Worm (Caenorhabditis elegans) whole organism, L4 larva: ENCODE measurements around the gene fbxa-74.

Experiments used
- D1046.2 ChIP-seq: fragments of 200-800 bp; sonication (Bioruptor generic); IDR thresholded peaks from 2 replicates; pipeline ENCODE4 v1.3.6; 2022; ENCODE audit warnings: missing genetic modification characterization, missing compliant biosample characterization
- F26F4.8 ChIP-seq: fragments of 200-800 bp; sonication (Bioruptor generic); conservative IDR thresholded peaks from 2 replicates; pipeline ENCODE4 v1.3.6; 2022; ENCODE audit warnings: missing genetic modification characterization, missing compliant biosample characterization
- F37D6.2 ChIP-seq: sonication (generic microtip); optimal IDR thresholded peaks from 2 replicates; lab custom pipeline; 2016; ENCODE audit warnings: mild to moderate bottlenecking, missing genetic modification characterization, missing compliant biosample characterization
- Y105C5A.15 ChIP-seq: fragments of 200-800 bp; sonication (Bioruptor generic); IDR thresholded peaks from 2 replicates; pipeline ENCODE4 v1.3.6; 2022; ENCODE audit warnings: missing genetic modification characterization, missing compliant biosample characterization
- aha-1 ChIP-seq: fragments of 150-350 bp; peaks from one replicate; lab custom pipeline; 2014; ENCODE audit warnings: missing biosample characterization, missing genetic modification characterization
- aly-2 ChIP-seq: sonication (generic microtip); optimal IDR thresholded peaks from 2 replicates; lab custom pipeline; 2018; ENCODE audit warnings: missing biosample characterization, missing genetic modification characterization
- ceh-20 ChIP-seq: fragments of 200-800 bp; sonication (Bioruptor generic); IDR thresholded peaks from 2 replicates; pipeline ENCODE4 v1.3.6; 2022; ENCODE audit warnings: missing genetic modification reagents, missing genetic modification characterization, missing compliant biosample characterization
- ceh-32 ChIP-seq: sonication (generic microtip); optimal IDR thresholded peaks from 2 replicates; lab custom pipeline; 2016; ENCODE audit warnings: mild to moderate bottlenecking, missing genetic modification characterization, missing compliant biosample characterization; ENCODE audit not compliant: poor library complexity
- ceh-62 ChIP-seq: sonication (generic microtip); optimal IDR thresholded peaks from 2 replicates; lab custom pipeline; 2017; ENCODE audit warnings: missing biosample characterization, missing genetic modification characterization
- ctbp-1 ChIP-seq: fragments of 200-800 bp; sonication (Bioruptor generic); IDR thresholded peaks from 2 replicates; pipeline ENCODE4 v1.3.6; 2022; ENCODE audit warnings: missing genetic modification reagents, missing genetic modification characterization, missing compliant biosample characterization
- daf-16 ChIP-seq, 3 experiments: sonication (generic microtip); optimal IDR thresholded peaks; 2 replicates each; lab custom pipeline; 2016 to 2017; ENCODE audit warnings: missing genetic modification characterization in 3 of 3, missing genetic modification reagents in 3 of 3, mild to moderate bottlenecking in 2 of 3, missing compliant biosample characterization in 2 of 3, missing biosample characterization in 1 of 3, moderate library complexity in 1 of 3
- dmd-6 ChIP-seq: fragments of 200-800 bp; sonication (Bioruptor generic); IDR thresholded peaks from 2 replicates; pipeline ENCODE4 v1.3.6; 2022; ENCODE audit warnings: missing genetic modification reagents, missing genetic modification characterization, missing compliant biosample characterization
- dmd-8 ChIP-seq: fragments of 200-800 bp; sonication (Bioruptor generic); IDR thresholded peaks from 2 replicates; pipeline ENCODE4 v1.3.6; 2022; ENCODE audit warnings: missing genetic modification characterization, missing compliant biosample characterization
- egl-43 ChIP-seq: fragments of 200-800 bp; sonication (Bioruptor generic); IDR thresholded peaks from 2 replicates; pipeline ENCODE4 v1.3.6; 2022; ENCODE audit warnings: missing genetic modification reagents, missing genetic modification characterization, missing compliant biosample characterization
- hif-1 ChIP-seq, 2 experiments: sonication (generic microtip); optimal IDR thresholded peaks; 2 replicates each; lab custom pipeline; 2016 to 2017; ENCODE audit warnings: missing compliant biosample characterization in 2 of 2, missing genetic modification characterization in 2 of 2, missing genetic modification reagents in 2 of 2, missing genotype in 2 of 2, mild to moderate bottlenecking in 1 of 2
- hlh-30 ChIP-seq: sonication (generic microtip); optimal IDR thresholded peaks from 2 replicates; lab custom pipeline; 2017; ENCODE audit warnings: antibody characterized with exemption, mild to moderate bottlenecking, missing genetic modification characterization, missing compliant biosample characterization; ENCODE audit not compliant: insufficient read depth
- hmg-1.1 ChIP-seq: fragments of 200-800 bp; sonication (Bioruptor generic); IDR thresholded peaks from 2 replicates; pipeline ENCODE4 v1.3.6; 2022; ENCODE audit warnings: missing genetic modification reagents, missing genetic modification characterization, missing compliant biosample characterization
- madf-5 ChIP-seq, 2 experiments: fragments of 200-800 bp; sonication (Bioruptor generic); IDR thresholded peaks; 2 replicates each; pipeline ENCODE4 v1.3.6; 2022; ENCODE audit warnings: missing compliant biosample characterization in 2 of 2, missing genetic modification characterization in 2 of 2
- mdl-1 ChIP-seq, 2 experiments: fragments of 150-350 bp in 1 of 2; sonication (generic microtip) in 1 of 2; optimal IDR thresholded peaks; 2 replicates each; lab custom pipeline; 2014 to 2017; ENCODE audit warnings: missing biosample characterization in 2 of 2, missing genetic modification characterization in 2 of 2
- nhr-42 ChIP-seq: fragments of 200-800 bp; sonication (Bioruptor generic); IDR thresholded peaks from 2 replicates; pipeline ENCODE4 v1.3.6; 2022; ENCODE audit warnings: missing genetic modification characterization, missing compliant biosample characterization
- set-16 ChIP-seq: fragments of 200-800 bp; sonication (Bioruptor generic); IDR thresholded peaks from 2 replicates; pipeline ENCODE4 v1.3.6; 2022; ENCODE audit warnings: missing genetic modification reagents, missing genetic modification characterization, missing compliant biosample characterization
- skn-1 ChIP-seq: fragments of 150-350 bp; optimal IDR thresholded peaks from 2 replicates; lab custom pipeline; 2014; ENCODE audit warnings: missing biosample characterization, missing genetic modification characterization
- snpc-4 ChIP-seq: fragments of 150-350 bp; optimal IDR thresholded peaks from 2 replicates; lab custom pipeline; 2014; ENCODE audit warnings: missing biosample characterization, missing genetic modification characterization
- tag-97 ChIP-seq: fragments of 200-800 bp; sonication (Bioruptor generic); IDR thresholded peaks from 2 replicates; pipeline ENCODE4 v1.3.6; 2022; ENCODE audit warnings: missing genetic modification characterization, missing compliant biosample characterization

Gene fbxa-74

DNA sequence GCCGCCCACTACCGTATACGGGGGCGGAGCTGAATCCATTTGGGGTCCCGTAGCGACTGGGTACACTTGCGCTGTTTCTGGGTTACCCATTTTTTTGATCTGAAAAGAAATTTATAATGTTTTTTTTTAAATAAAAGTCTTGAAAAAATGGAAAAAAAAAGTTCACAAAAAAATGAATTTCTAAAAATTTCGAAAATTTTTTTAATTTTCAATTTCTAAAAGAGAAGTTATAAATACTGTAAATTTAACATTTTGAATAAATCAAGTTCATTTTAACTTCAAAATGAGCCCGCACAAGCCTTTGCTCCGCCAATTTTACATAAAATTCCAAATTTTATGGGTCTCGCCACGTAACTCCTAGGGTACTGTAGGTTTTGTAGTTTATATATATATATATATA is 39.0 kb downstream of the fbxa-74 start, which contains the start of gene Y22D7AL.15:
TSS of gene Y22D7AL.15 (minus strand) at position 101 of the 400 bp plus-strand sequence.
- TF ChIP-seq aha-1 (tag; lab: Kevin White, UChicago) (no peak), set-16 (GFP tag; lab: Robert Waterston, UW) (peak; percentile 17; the same call in 1 of the 2 replicates)

DNA sequence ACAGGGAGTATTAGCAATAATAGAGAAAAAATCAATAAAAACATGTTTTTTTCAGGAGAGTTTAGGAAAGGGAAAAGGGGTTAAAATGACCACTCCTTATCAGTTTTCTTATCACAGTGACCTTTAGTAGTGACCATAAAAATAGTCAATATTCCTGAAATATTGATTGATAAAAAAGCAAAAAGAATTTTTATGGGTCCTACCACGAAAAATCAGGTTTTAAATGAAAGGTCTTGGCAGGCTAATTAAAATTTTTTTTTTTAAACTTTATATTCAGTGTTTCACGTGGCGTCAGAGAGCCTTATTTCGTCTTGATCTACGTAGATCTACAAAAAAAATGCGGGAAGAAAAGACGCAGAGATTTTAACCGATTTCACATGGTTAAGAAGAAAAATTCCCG is 41.4 kb downstream of the fbxa-74 start, which contains the start of gene cht-4:
TSS of gene cht-4 (minus strand) at position 101 of the 400 bp plus-strand sequence.
- TF ChIP-seq F26F4.8 (GFP tag; lab: Robert Waterston, UW) (no peak), daf-16 (GFP tag; optimal IDR thresholded peaks at IDR 0.05; lab: Kevin White, UChicago) (no peak), daf-16 (tag; optimal IDR thresholded peaks at IDR 0.05; lab: Kevin White, UChicago) (peak; percentile 46)

ce11 chrIII:1656307-1656706 is 42.5 kb downstream of the fbxa-74 start:
- peak; percentile 43; the same call in 1 of the 2 replicates for TF ChIP-seq set-16 (GFP tag; lab: Robert Waterston, UW)

- TF ChIP-seq aha-1 (tag; lab: Kevin White, UChicago) = peak; percentile 79
- no peak for TF ChIP-seq hmg-1.1 (GFP tag; lab: Robert Waterston, UW)
Measured at ce11 chrIII:1652925-1653324, 45.9 kb downstream of the fbxa-74 start.

DNA sequence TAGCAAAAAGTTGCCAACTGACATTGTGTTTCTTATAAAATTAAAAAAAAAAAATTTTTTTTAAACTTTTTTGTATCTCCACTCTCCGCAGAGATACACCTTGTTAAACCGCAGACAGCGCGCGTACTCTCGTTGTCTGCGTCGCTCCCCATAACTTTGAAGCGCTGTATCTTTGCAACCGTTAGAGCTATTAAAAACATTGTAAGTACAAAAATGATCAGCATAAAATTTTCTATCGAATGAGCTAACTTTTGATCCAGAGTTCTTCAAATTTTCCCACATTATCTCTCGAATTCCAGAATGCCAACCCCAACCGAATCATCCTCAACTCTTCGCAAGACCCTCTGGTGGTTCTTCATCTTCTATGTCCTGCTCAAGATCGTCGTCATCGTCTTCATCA is 46.6 kb downstream of the fbxa-74 start, which contains the start of gene Y22D7AL.1:
TSS of gene Y22D7AL.1 (plus strand) at position 301 of the 400 bp plus-strand sequence.
- no peak for TF ChIP-seq snpc-4 (tag; lab: Kevin White, UChicago)
- no peak for TF ChIP-seq tag-97 (GFP tag; lab: Robert Waterston, UW)
- no peak for TF ChIP-seq egl-43 (GFP tag; lab: Robert Waterston, UW)
- TF ChIP-seq ceh-62 = no peak
- no peak for TF ChIP-seq ctbp-1 (GFP tag; lab: Robert Waterston, UW)
- no peak for TF ChIP-seq Y105C5A.15
- TF ChIP-seq D1046.2 = no peak
- TF ChIP-seq ceh-20 = no peak
- no peak for TF ChIP-seq skn-1 (tag; lab: Kevin White, UChicago)
- no peak for TF ChIP-seq mdl-1 (tag; optimal IDR thresholded peaks at IDR 0.05; lab: Kevin White, UChicago)
- no peak for TF ChIP-seq hif-1 (tag; optimal IDR thresholded peaks at IDR 0.05; lab: Kevin White, UChicago)
- TF ChIP-seq aly-2 (tag; lab: Kevin White, UChicago) = no peak
- TF ChIP-seq ceh-32 = no peak
- no peak for TF ChIP-seq nhr-42
- no peak for TF ChIP-seq dmd-8
- no peak for TF ChIP-seq hlh-30 (tag; lab: Kevin White, UChicago)
- no peak for TF ChIP-seq dmd-6
- no peak for TF ChIP-seq madf-5 (GFP tag; IDR thresholded peaks at IDR 0.05; lab: Robert Waterston, UW)
- TF ChIP-seq F37D6.2 (tag; lab: Kevin White, UChicago) = no peak
